Worm (Caenorhabditis elegans): ENCODE data around the gene R53.4.

DNA sequence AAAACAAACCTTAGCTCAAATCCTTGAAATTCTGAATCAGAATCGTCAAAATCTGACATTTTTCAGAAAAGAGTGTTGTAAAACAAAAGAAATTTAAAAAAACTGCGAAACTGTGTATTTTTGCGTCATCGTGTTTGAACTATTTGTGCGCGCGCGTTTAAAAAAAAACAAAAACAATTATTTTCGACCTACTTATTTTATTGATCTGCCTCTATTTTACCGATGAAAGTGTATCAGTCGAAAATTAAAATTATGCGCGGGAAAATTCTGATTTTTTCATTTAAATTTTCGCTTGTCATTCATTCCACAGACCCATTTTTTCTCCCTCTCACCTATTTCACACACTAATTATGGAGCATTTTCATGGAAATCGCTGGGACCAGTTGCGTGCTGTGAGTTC, 29.0 kb downstream of the R53.4 start, which contains the start of the genes C05C10.7 and C05C10.5:
- TF ChIP-seq tab-1 (GFP tag; IDR thresholded peaks at IDR 0.05), result no peak
- no peak for TF ChIP-seq ref-1 (GFP tag; conservative IDR thresholded peaks at IDR 0.05)
- no peak for TF ChIP-seq ztf-23 (GFP tag; IDR thresholded peaks at IDR 0.05)
